Worm (Caenorhabditis elegans): ENCODE data around the gene T11F8.1.

The T11F8.1 gene

DNA sequence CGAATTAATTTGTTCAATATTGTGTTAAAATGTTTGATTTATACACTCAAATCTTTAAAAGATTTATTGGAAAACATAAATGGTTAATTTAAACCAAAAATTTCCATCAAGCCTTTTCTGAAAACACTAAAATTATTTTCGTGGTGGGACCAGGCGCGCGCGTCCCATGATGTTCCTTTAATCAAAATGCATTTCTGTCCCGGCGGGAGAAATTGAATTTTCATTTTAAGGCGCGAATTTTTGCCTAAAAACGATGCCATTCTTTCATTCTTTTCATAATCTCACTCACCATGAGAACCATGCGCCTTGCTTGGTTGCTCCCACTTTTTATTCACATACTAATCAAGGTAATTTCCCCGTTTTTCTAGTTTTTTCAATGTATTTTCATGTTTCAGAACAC is 9.7 kb upstream of the T11F8.1 start, which contains the start of gene rme-2 (continued):
- TF ChIP-seq dox-1 (GFP tag; IDR thresholded peaks at IDR 0.05) (peak; percentile 86), F33H1.4 (GFP tag; IDR thresholded peaks at IDR 0.05) (peak; percentile 97), B0261.1 (tag; optimal IDR thresholded peaks at IDR 0.05) (no peak), ztf-26 (tag; optimal IDR thresholded peaks at IDR 0.05) (no peak), dpff-1 (tag; optimal IDR thresholded peaks at IDR 0.05) (no peak), F39B2.1 (GFP tag; IDR thresholded peaks at IDR 0.05) (no peak), aptf-3 (GFP tag; IDR thresholded peaks at IDR 0.05) (no peak), nhr-27 (tag; optimal IDR thresholded peaks at IDR 0.05) (no peak), mel-28 (tag; optimal IDR thresholded peaks at IDR 0.05; ENCODE audit: borderline replicate concordance) (no peak), F10E7.11 (tag; optimal IDR thresholded peaks at IDR 0.05) (no peak), unc-130 (GFP tag; optimal IDR thresholded peaks at IDR 0.05) (peak; percentile 76), D2030.7 (GFP tag; IDR thresholded peaks at IDR 0.05) (peak; percentile 95), lin-54 (GFP tag; optimal IDR thresholded peaks at IDR 0.05) (peak; percentile 82), hlh-12 (tag; optimal IDR thresholded peaks at IDR 0.05) (no peak), ceh-58 (GFP tag; IDR thresholded peaks at IDR 0.05) (no peak), nhr-80 (tag; optimal IDR thresholded peaks at IDR 0.05) (no peak), sea-2 (GFP tag; IDR thresholded peaks at IDR 0.05) (no peak), athp-1 (tag; optimal IDR thresholded peaks at IDR 0.05) (no peak), nhr-179 (tag; optimal IDR thresholded peaks at IDR 0.05) (no peak), egl-18 (GFP tag; IDR thresholded peaks at IDR 0.05) (no peak), F57A8.1 (GFP tag; optimal IDR thresholded peaks at IDR 0.05) (no peak)

DNA sequence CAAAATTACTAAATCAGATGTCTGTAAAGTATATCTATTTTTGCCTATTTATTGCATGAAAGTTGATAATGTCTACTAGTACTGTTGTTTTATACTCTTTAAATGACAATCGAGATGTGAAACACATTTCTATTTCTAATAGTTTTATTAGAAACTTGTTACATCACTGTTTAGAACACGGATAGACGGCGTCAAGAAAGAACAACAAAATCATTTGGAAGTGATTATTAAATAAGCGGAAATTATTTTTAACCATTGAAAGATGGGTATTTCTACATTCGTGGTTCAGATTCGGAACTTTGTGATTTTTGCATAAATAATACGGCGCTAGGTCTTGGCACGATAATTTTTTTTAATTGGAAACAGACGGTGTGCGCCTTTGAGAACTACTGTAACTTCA is 6.3 kb upstream of the T11F8.1 start:
- TF ChIP-seq tbp1 (GFP tag; optimal IDR thresholded peaks at IDR 0.05) (peak; percentile 31), rpc-1 (optimal IDR thresholded peaks at IDR 0.05) (no peak), rpc-1 (tag; optimal IDR thresholded peaks at IDR 0.05) (no peak), attf-6 (GFP tag; IDR thresholded peaks at IDR 0.05) (peak; percentile 85), hsf-1 (GFP tag; IDR thresholded peaks at IDR 0.05) (peak; percentile 25; the same call in 1 of the 2 replicates), attf-5 (GFP tag; optimal IDR thresholded peaks at IDR 0.05) (no peak), madf-6 (GFP tag; IDR thresholded peaks at IDR 0.05) (peak; percentile 62), bed-2 (GFP tag; IDR thresholded peaks at IDR 0.05) (no peak), D2030.7 (GFP tag; IDR thresholded peaks at IDR 0.05) (peak; percentile 55; the same call in 1 of the 2 replicates), madf-3 (GFP tag; IDR thresholded peaks at IDR 0.05) (no peak), nhr-27 (tag; optimal IDR thresholded peaks at IDR 0.05) (no peak), lin-35 (GFP tag; optimal IDR thresholded peaks at IDR 0.05) (peak in 1 of 3 experiments; percentile 42), sptf-2 (GFP tag; optimal IDR thresholded peaks at IDR 0.05) (no peak), F23B12.7 (tag; optimal IDR thresholded peaks at IDR 0.05; ENCODE audit: insufficient read depth) (no peak), lin-54 (GFP tag; optimal IDR thresholded peaks at IDR 0.05) (peak; percentile 39), F57C9.4 (tag; optimal IDR thresholded peaks at IDR 0.05) (no peak), snpc-3.4 (tag; optimal IDR thresholded peaks at IDR 0.05) (peak; percentile 2), snpc-1.1 (tag; optimal IDR thresholded peaks at IDR 0.05; ENCODE audit: insufficient read depth) (peak; percentile 28), unc-62 (GFP tag; optimal IDR thresholded peaks at IDR 0.05) (no peak), Y95B8A.8 (GFP tag; IDR thresholded peaks at IDR 0.05) (0 out of 2 replicates have a peak, but pooled peaks have one; percentile 60), ZK185.1 (tag; optimal IDR thresholded peaks at IDR 0.05; ENCODE audit: poor library complexity, severe bottlenecking) (no peak), madf-8 (GFP tag; conservative IDR thresholded peaks at IDR 0.05) (0 out of 2 replicates have a peak, but pooled peaks have one; percentile 30), hrde-1 (tag; optimal IDR thresholded peaks at IDR 0.05; ENCODE audit: borderline replicate concordance) (peak; percentile 79), hlh-12 (tag; optimal IDR thresholded peaks at IDR 0.05) (no peak), efl-1 (GFP tag; optimal IDR thresholded peaks at IDR 0.05) (peak; percentile 26), lsl-1 (GFP tag; optimal IDR thresholded peaks at IDR 0.05) (peak; percentile 26), F39B2.1 (GFP tag; IDR thresholded peaks at IDR 0.05) (no peak; the same call in 1 of the 2 replicates), unc-130 (GFP tag; optimal IDR thresholded peaks at IDR 0.05) (peak; percentile 12), rcor-1 (GFP tag; IDR thresholded peaks at IDR 0.05) (peak; percentile 23; the same call in 1 of the 2 replicates), F33H1.4 (GFP tag; IDR thresholded peaks at IDR 0.05) (peak; percentile 55), F22D6.2 (tag; optimal IDR thresholded peaks at IDR 0.05) (no peak), ama-1 (optimal IDR thresholded peaks at IDR 0.05) (no peak), ama-1 (GFP tag; optimal IDR thresholded peaks at IDR 0.05) (peak in 1 of 2 experiments; percentile 64), lir-1 (GFP tag; conservative IDR thresholded peaks at IDR 0.05) (0 out of 2 replicates have a peak, but pooled peaks have one; percentile 48)

Measured in whole organism, young adult.